Worm (Caenorhabditis elegans) whole organism, early embryonic: Measurements from ENCODE around the gene F09C6.12.

Source experiments
- B0310.2 ChIP-seq: sonication (generic microtip); optimal IDR thresholded peaks from 2 replicates; lab custom pipeline; 2016; ENCODE audit warnings: mild to moderate bottlenecking, missing genetic modification characterization, missing compliant biosample characterization
- F13C5.2 ChIP-seq: sonication (generic microtip); optimal IDR thresholded peaks from 2 replicates; lab custom pipeline; 2017; ENCODE audit warnings: mild to moderate bottlenecking, missing genetic modification characterization, inconsistent platforms, missing compliant biosample characterization
- aly-1 ChIP-seq: sonication (generic microtip); optimal IDR thresholded peaks from 2 replicates; lab custom pipeline; 2016; ENCODE audit warnings: missing genetic modification characterization, missing compliant biosample characterization
- ama-1 ChIP-seq: fragments of 150-350 bp; optimal IDR thresholded peaks from 2 replicates; lab custom pipeline; 2014
- ceh-13 ChIP-seq: fragments of 200-800 bp; sonication (Bioruptor generic); optimal IDR thresholded peaks from 2 replicates; lab custom pipeline; 2018; ENCODE audit warnings: mild to moderate bottlenecking, missing genetic modification characterization, missing compliant biosample characterization
- ceh-36 ChIP-seq: sonication (generic microtip); optimal IDR thresholded peaks from 2 replicates; lab custom pipeline; 2016; ENCODE audit warnings: missing genetic modification characterization, inconsistent platforms, missing compliant biosample characterization
- ets-7 ChIP-seq: sonication (generic microtip); optimal IDR thresholded peaks from 2 replicates; lab custom pipeline; 2016; ENCODE audit warnings: missing genotype, missing genetic modification characterization, missing compliant biosample characterization
- flt-1 ChIP-seq: fragments of 200-800 bp; sonication (Bioruptor generic); IDR thresholded peaks from 2 replicates; pipeline ENCODE4 v1.3.6; 2022; ENCODE audit warnings: missing genetic modification characterization, missing compliant biosample characterization
- hmbx-1 ChIP-seq: sonication (generic microtip); optimal IDR thresholded peaks from 2 replicates; lab custom pipeline; 2016; ENCODE audit warnings: mild to moderate bottlenecking, missing genetic modification characterization, missing compliant biosample characterization
- hmg-4 ChIP-seq: fragments of 200-800 bp; sonication (Bioruptor generic); optimal IDR thresholded peaks from 2 replicates; lab custom pipeline; 2018; ENCODE audit warnings: mild to moderate bottlenecking, missing genetic modification characterization, missing compliant biosample characterization
- hnd-1 ChIP-seq: sonication (generic microtip); optimal IDR thresholded peaks from 2 replicates; lab custom pipeline; 2016; ENCODE audit warnings: missing genetic modification characterization, missing compliant biosample characterization
- pes-1 ChIP-seq: fragments of 200-800 bp; sonication (Bioruptor generic); IDR thresholded peaks from 2 replicates; pipeline ENCODE4 v1.3.6; 2022; ENCODE audit warnings: missing genetic modification reagents, missing genetic modification characterization, missing compliant biosample characterization
- scrt-1 ChIP-seq: fragments of 200-800 bp; sonication (Bioruptor generic); IDR thresholded peaks from 2 replicates; pipeline ENCODE4 v1.3.6; 2022; ENCODE audit warnings: missing genetic modification characterization, missing compliant biosample characterization
- sea-1 ChIP-seq: fragments of 200-800 bp; sonication (Bioruptor generic); conservative IDR thresholded peaks from 2 replicates; pipeline ENCODE4 v1.3.6; 2022; ENCODE audit warnings: missing genetic modification characterization, missing compliant biosample characterization
- tbx-11 ChIP-seq: fragments of 200-800 bp; sonication (Bioruptor generic); IDR thresholded peaks from 2 replicates; pipeline ENCODE4 v1.3.6; 2022; ENCODE audit warnings: missing genetic modification characterization, missing compliant biosample characterization
- tbx-37 ChIP-seq: fragments of 200-800 bp; sonication (Bioruptor generic); conservative IDR thresholded peaks from 2 replicates; pipeline ENCODE4 v1.3.6; 2022; ENCODE audit warnings: missing genetic modification reagents, missing genetic modification characterization, missing compliant biosample characterization
- tra-4 ChIP-seq: sonication (generic microtip); optimal IDR thresholded peaks from 2 replicates; lab custom pipeline; 2017; ENCODE audit warnings: missing genetic modification characterization, missing compliant biosample characterization

The F09C6.12 gene

DNA sequence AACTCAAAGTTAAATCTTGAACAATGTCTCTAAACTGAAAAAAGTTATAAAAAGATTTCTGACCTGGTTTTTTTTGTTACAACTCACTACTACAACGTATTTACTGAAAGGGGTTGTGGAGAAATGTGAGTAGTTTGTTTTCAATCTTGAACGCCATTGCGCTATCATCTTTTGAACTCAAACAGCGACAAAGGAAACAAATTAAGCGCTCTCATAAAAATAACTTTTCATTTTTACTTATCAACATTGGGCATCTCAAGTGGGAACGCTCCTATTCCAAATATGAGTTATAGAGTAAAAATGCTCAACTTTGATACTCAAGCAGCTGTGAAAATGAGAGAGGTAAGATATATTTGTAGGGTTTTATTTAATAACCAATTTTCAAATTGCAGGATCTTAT lies 10.8 kb downstream of the F09C6.12 start, which contains the start of gene F09C6.15:
F09C6.15 (plus strand) TSS at position 301 of the 400 bp plus-strand sequence.
- TF ChIP-seq hmg-4 (no peak), hmbx-1 (tag; lab: Kevin White, UChicago) (no peak), F13C5.2 (tag; lab: Kevin White, UChicago) (no peak), scrt-1 (no peak), tra-4 (tag; lab: Kevin White, UChicago) (no peak), flt-1 (GFP tag; lab: Robert Waterston, UW) (no peak), tbx-37 (GFP tag; lab: Robert Waterston, UW) (no peak), pes-1 (GFP tag; lab: Robert Waterston, UW) (no peak), tbx-11 (GFP tag; lab: Robert Waterston, UW) (no peak), ama-1 (no peak), B0310.2 (tag; lab: Kevin White, UChicago) (no peak), ceh-36 (tag; lab: Kevin White, UChicago) (no peak), ceh-13 (no peak)

DNA sequence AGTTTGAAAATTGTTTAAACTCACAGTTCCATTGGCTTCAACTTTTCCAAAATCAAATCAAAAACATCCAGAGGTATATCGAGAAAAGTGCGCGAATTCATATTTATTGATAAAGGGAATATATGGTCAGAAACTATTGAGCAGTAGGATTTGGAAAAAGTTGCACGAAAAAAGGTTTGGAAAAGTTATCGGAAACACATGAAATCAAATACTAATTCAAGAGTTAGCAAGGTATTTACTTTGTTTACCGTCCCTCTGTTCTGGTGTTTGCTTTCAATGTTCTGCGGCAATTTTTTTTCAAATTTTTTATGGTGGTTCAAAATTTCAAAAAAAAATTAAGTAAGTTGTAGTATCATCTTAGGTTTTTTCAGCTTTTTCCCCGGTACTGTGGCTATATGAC lies 16.7 kb downstream of the F09C6.12 start, which contains the start of gene fbxa-45:
fbxa-45 (minus strand) TSS at position 101 of the 400 bp plus-strand sequence.
- TF ChIP-seq hmbx-1 (tag; lab: Kevin White, UChicago) (no peak), ama-1 (no peak), F13C5.2 (tag; lab: Kevin White, UChicago) (no peak), flt-1 (GFP tag; lab: Robert Waterston, UW) (no peak), scrt-1 (no peak), hnd-1 (tag; lab: Kevin White, UChicago) (no peak), pes-1 (GFP tag; lab: Robert Waterston, UW) (no peak), ceh-13 (no peak), tbx-37 (GFP tag; lab: Robert Waterston, UW) (no peak), tra-4 (tag; lab: Kevin White, UChicago) (no peak), hmg-4 (no peak), sea-1 (no peak), B0310.2 (tag; lab: Kevin White, UChicago) (no peak), ets-7 (tag; lab: Kevin White, UChicago) (no peak), ceh-36 (tag; lab: Kevin White, UChicago) (no peak), aly-1 (no peak), tbx-11 (GFP tag; lab: Robert Waterston, UW) (no peak)

DNA sequence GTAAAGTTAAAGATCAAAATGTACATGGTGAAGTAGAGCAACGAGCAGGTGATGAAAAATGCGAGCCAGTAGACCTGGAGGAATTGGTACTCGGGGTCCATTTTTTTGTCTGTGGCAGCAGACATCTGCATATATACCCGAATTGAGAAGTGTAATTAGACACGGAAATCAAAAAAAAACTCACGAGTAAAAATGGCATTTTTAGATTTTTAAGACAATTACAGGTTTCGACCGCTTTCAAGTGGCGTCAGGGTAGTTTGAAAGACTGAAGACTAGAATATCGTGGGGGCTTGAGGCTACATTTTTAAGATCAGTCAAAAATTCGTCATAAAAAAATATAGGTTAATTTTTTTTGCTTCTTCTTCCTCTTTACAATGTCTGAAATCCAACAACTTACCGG lies 20.1 kb downstream of the F09C6.12 start, which contains the start of gene srd-68:
srd-68 (minus strand) TSS at position 101 of the 400 bp plus-strand sequence.
- TF ChIP-seq sea-1, result no peak
- no peak for TF ChIP-seq tra-4 (tag; lab: Kevin White, UChicago)
- no peak for TF ChIP-seq F13C5.2 (tag; lab: Kevin White, UChicago)
- no peak for TF ChIP-seq ama-1
- TF ChIP-seq hnd-1 (tag; lab: Kevin White, UChicago), result no peak
- no peak for TF ChIP-seq ets-7 (tag; lab: Kevin White, UChicago)
- no peak for TF ChIP-seq scrt-1
- no peak for TF ChIP-seq hmg-4
- TF ChIP-seq aly-1, result no peak
- TF ChIP-seq flt-1 (GFP tag; lab: Robert Waterston, UW), result no peak
- TF ChIP-seq hmbx-1 (tag; lab: Kevin White, UChicago), result no peak
- no peak for TF ChIP-seq tbx-37 (GFP tag; lab: Robert Waterston, UW)
- no peak for TF ChIP-seq B0310.2 (tag; lab: Kevin White, UChicago)
- TF ChIP-seq ceh-13, result no peak
- TF ChIP-seq pes-1 (GFP tag; lab: Robert Waterston, UW), result no peak
- no peak for TF ChIP-seq tbx-11 (GFP tag; lab: Robert Waterston, UW)
- TF ChIP-seq ceh-36 (tag; lab: Kevin White, UChicago), result no peak

DNA sequence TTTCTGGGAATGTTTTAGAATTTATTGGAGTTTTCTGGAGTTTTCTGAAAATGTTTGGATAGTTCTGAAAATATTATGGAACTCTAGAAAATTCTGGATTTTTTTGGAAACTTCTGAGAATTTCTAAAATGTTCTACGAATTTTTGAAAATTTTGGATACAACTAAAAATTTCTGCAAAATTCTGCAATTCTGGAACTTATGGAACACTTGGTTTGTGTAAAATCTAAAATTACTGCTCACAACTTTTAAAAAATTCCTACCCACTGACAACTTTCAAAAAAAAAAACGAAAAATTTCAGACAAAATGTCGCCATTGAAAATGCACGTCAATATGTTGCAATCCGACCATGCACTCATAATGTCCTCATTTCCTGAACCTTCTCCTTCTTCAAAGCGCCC lies 21.9 kb downstream of the F09C6.12 start, which contains the start of gene nhr-262:
nhr-262 (plus strand) TSS at position 301 of the 400 bp plus-strand sequence.
- no peak for TF ChIP-seq hmbx-1 (tag; lab: Kevin White, UChicago)
- TF ChIP-seq scrt-1, result no peak
- TF ChIP-seq B0310.2 (tag; lab: Kevin White, UChicago), result no peak
- TF ChIP-seq hmg-4, result no peak
- TF ChIP-seq ceh-36 (tag; lab: Kevin White, UChicago), result no peak
- no peak for TF ChIP-seq ceh-13
- TF ChIP-seq hnd-1 (tag; lab: Kevin White, UChicago), result no peak
- TF ChIP-seq ets-7 (tag; lab: Kevin White, UChicago), result no peak
- no peak for TF ChIP-seq F13C5.2 (tag; lab: Kevin White, UChicago)
- no peak for TF ChIP-seq pes-1 (GFP tag; lab: Robert Waterston, UW)
- TF ChIP-seq tra-4 (tag; lab: Kevin White, UChicago), result no peak
- no peak for TF ChIP-seq ama-1
- TF ChIP-seq flt-1 (GFP tag; lab: Robert Waterston, UW), result no peak
- no peak for TF ChIP-seq sea-1
- no peak for TF ChIP-seq aly-1
- no peak for TF ChIP-seq tbx-37 (GFP tag; lab: Robert Waterston, UW)

DNA sequence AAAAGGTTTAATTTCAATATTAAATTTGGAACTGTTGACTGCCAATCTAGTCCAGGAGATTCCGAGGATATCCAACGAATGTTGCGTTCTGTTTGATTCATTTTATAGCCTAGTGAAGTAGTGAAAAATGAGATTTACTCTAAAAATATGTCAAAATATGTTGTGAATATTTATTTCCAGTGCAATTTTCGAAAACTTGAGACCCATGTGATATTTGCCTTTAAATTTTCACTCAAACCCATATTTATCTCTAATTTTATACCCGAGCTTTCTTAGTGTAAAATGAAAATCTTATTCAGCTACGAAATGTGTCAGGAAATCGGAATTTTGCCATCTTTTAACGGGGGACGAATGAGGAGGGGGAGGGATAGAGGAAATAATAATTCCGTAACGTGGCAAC lies 27.2 kb downstream of the F09C6.12 start, which contains the start of gene F09C6.16:
F09C6.16 (minus strand) TSS at position 101 of the 400 bp plus-strand sequence.
- TF ChIP-seq ama-1, result no peak
- no peak for TF ChIP-seq ceh-36 (tag; lab: Kevin White, UChicago)
- TF ChIP-seq hmg-4, result no peak
- TF ChIP-seq flt-1 (GFP tag; lab: Robert Waterston, UW), result no peak
- TF ChIP-seq B0310.2 (tag; lab: Kevin White, UChicago), result no peak
- TF ChIP-seq pes-1 (GFP tag; lab: Robert Waterston, UW), result no peak
- no peak for TF ChIP-seq ets-7 (tag; lab: Kevin White, UChicago)
- TF ChIP-seq hmbx-1 (tag; lab: Kevin White, UChicago), result no peak
- TF ChIP-seq hnd-1 (tag; lab: Kevin White, UChicago), result no peak
- no peak for TF ChIP-seq ceh-13
- no peak for TF ChIP-seq F13C5.2 (tag; lab: Kevin White, UChicago)
- no peak for TF ChIP-seq tra-4 (tag; lab: Kevin White, UChicago)
- TF ChIP-seq aly-1, result no peak
- no peak for TF ChIP-seq tbx-37 (GFP tag; lab: Robert Waterston, UW)
- no peak for TF ChIP-seq sea-1
- no peak for TF ChIP-seq scrt-1
- no peak for TF ChIP-seq tbx-11 (GFP tag; lab: Robert Waterston, UW)

DNA sequence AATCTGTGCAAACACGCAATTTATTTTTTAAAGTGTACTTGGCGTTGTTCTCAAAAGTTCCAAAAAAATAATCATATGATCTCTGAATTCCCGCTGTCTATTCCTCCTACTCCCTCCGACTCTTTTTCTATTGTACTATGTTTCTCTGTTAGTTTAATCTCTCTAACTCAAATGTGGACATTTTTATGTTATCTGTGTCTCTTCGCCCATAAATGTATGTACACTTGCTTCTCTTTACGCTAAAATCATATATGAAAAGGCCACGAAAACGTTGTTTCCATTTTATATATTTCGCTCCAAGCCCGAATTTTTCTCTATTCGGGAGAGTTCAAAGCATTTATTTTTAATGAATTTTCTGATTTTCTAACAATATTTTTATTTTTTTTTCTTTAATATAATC lies 28.2 kb downstream of the F09C6.12 start:
- no peak for TF ChIP-seq tbx-37 (GFP tag; lab: Robert Waterston, UW)
- TF ChIP-seq hnd-1 (tag; lab: Kevin White, UChicago), result no peak
- no peak for TF ChIP-seq tra-4 (tag; lab: Kevin White, UChicago)
- no peak for TF ChIP-seq sea-1
- TF ChIP-seq ets-7 (tag; lab: Kevin White, UChicago), result no peak
- TF ChIP-seq B0310.2 (tag; lab: Kevin White, UChicago), result no peak
